Fruit fly (Drosophila melanogaster): ENCODE data around the gene Rab1.

Gene Rab1

DNA sequence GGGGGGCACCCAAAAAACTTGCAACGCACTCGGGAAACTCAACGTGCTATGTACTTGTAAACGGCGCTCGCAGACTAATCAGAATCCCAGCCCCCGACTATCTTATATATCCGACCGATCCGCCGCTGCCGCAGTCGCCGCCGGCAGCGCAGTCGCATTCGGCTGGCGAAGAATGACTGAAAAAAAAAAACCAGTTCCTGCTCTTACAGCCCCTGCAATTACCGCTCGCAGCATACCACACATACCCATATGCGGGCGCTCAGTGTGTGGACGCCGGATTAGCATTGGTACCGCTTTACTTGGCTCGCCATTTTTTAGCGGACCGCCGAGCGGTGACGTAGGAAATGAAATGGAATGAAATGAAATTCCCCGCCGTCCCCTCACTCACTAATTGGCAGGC lies 31.8 kb downstream of the Rab1 start, which contains the start of gene e:
Gene e (minus strand): TSS at position 79 of the 400 bp plus-strand sequence.
- 0 out of 4 replicates have a peak, but pooled peaks have one; percentile 52 for TF ChIP-seq chinmo (GFP tag; IDR thresholded peaks at IDR 0.05; ENCODE audit: partially characterized antibody)
- TF ChIP-seq Ets65A (GFP tag) = peak; percentile 83
- no peak for TF ChIP-seq Sin3A (optimal IDR thresholded peaks at IDR 0.05)
- TF ChIP-seq Neu2 (GFP tag; optimal IDR thresholded peaks at IDR 0.05; ENCODE audit: borderline replicate concordance) = peak; percentile 72
- TF ChIP-seq Adf1 (GFP tag; IDR thresholded peaks at IDR 0.05) = peak; percentile 64
- no peak for TF ChIP-seq Optix (GFP tag; IDR thresholded peaks at IDR 0.05)
- no peak for TF ChIP-seq CG34422 (GFP tag; IDR thresholded peaks at IDR 0.05)
- TF ChIP-seq cg (GFP tag; optimal IDR thresholded peaks at IDR 0.05) = no peak
- TF ChIP-seq sob (GFP tag; IDR thresholded peaks at IDR 0.05) = 0 out of 2 replicates have a peak, but pooled peaks have one; percentile 14
- TF ChIP-seq H15 (GFP tag; IDR thresholded peaks at IDR 0.05) = no peak
- TF ChIP-seq sd (tag; optimal IDR thresholded peaks at IDR 0.05) = peak; percentile 21
- no peak for TF ChIP-seq Abd-B (GFP tag; optimal IDR thresholded peaks at IDR 0.05)
- no peak for TF ChIP-seq nau (GFP tag; optimal IDR thresholded peaks at IDR 0.05)
- no peak for TF ChIP-seq B-H1 (GFP tag; IDR thresholded peaks at IDR 0.05)
- TF ChIP-seq gcm (GFP tag; optimal IDR thresholded peaks at IDR 0.05) = peak; percentile 72
- no peak for TF ChIP-seq br (optimal IDR thresholded peaks at IDR 0.05)
- TF ChIP-seq CG42726 (GFP tag; IDR thresholded peaks at IDR 0.05; ENCODE audit: partially characterized antibody) = no peak
- peak; percentile 8; the same call in 1 of the 3 replicates for TF ChIP-seq z (GFP tag; IDR thresholded peaks at IDR 0.05)
- no peak for TF ChIP-seq Lpt (GFP tag; optimal IDR thresholded peaks at IDR 0.05)
- no peak for TF ChIP-seq CG10565 (GFP tag; optimal IDR thresholded peaks at IDR 0.05)

DNA sequence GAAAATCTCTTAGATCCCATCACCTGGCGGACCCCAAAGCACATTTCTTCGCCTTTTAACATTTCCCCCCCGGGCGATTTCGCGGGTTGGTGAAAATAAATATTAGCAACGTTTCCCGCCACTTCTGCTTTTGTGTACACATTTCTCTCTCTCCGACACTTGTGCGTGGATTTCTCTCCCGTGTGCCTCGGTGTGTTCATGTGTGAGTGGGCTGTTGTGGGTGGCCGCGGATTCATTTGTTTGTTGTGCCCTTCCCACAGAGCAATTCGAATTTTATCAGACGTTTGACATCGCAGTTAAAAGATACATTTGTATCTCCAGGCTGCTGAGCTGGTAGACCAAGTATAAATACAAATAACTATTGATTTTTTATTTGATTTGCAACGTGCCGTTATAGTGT lies 44.6 kb downstream of the Rab1 start:
- no peak for TF ChIP-seq pho (GFP tag; optimal IDR thresholded peaks at IDR 0.05)
- no peak for TF ChIP-seq sna (GFP tag; IDR thresholded peaks at IDR 0.05; ENCODE audit: partially characterized antibody)
- TF ChIP-seq Hmr (GFP tag; optimal IDR thresholded peaks at IDR 0.05) = peak; percentile 27
- TF ChIP-seq Sry-β (GFP tag; optimal IDR thresholded peaks at IDR 0.05) = no peak
- peak; percentile 60 for TF ChIP-seq Dp (GFP tag; optimal IDR thresholded peaks at IDR 0.05)
- peak; percentile 38; the same call in 2 of the 3 replicates for TF ChIP-seq zfh1 (GFP tag; IDR thresholded peaks at IDR 0.05)
- no peak for TF ChIP-seq CG17802 (tag; optimal IDR thresholded peaks at IDR 0.05)
- TF ChIP-seq CG13287 (GFP tag; IDR thresholded peaks at IDR 0.05; ENCODE audit: partially characterized antibody) = peak; percentile 6; the same call in 1 of the 2 replicates
- TF ChIP-seq stc (GFP tag; IDR thresholded peaks at IDR 0.05) = 0 out of 2 replicates have a peak, but pooled peaks have one; percentile 22
- no peak for TF ChIP-seq Usf (GFP tag; optimal IDR thresholded peaks at IDR 0.05)
- peak; percentile 51 for TF ChIP-seq CG2120 (GFP tag; optimal IDR thresholded peaks at IDR 0.05)
- peak; percentile 53; the same call in 1 of the 4 replicates for TF ChIP-seq chinmo (GFP tag; IDR thresholded peaks at IDR 0.05; ENCODE audit: partially characterized antibody)
- TF ChIP-seq al (GFP tag; IDR thresholded peaks at IDR 0.05) = no peak
- 0 out of 2 replicates have a peak, but pooled peaks have one; percentile 6 for TF ChIP-seq CG6689 (GFP tag; IDR thresholded peaks at IDR 0.05)
- TF ChIP-seq kah (GFP tag; optimal IDR thresholded peaks at IDR 0.05) = peak; percentile 38
- no peak for TF ChIP-seq CG3995 (GFP tag; optimal IDR thresholded peaks at IDR 0.05)
- peak; percentile 26 for TF ChIP-seq CG13424 (tag; optimal IDR thresholded peaks at IDR 0.05)
- TF ChIP-seq CG3838 (GFP tag; optimal IDR thresholded peaks at IDR 0.05) = no peak
- TF ChIP-seq dpn (GFP tag; optimal IDR thresholded peaks at IDR 0.05) = peak in 1 of 2 experiments; percentile 24
- peak; percentile 83 for TF ChIP-seq Med (GFP tag)
- no peak for TF ChIP-seq pan (optimal IDR thresholded peaks at IDR 0.05)
- peak in 1 of 2 experiments; percentile 51 for TF ChIP-seq pan (GFP tag; optimal IDR thresholded peaks at IDR 0.05 in 1 of 2, IDR thresholded peaks at IDR 0.05 in 1 of 2)
- 0 out of 2 replicates have a peak, but pooled peaks have one; percentile 23 for TF ChIP-seq Ptx1 (GFP tag; IDR thresholded peaks at IDR 0.05)
- TF ChIP-seq D19A (tag; optimal IDR thresholded peaks at IDR 0.05) = peak; percentile 42
- TF ChIP-seq B-H1 (GFP tag; IDR thresholded peaks at IDR 0.05) = peak; percentile 48; the same call in 2 of the 3 replicates
- peak; percentile 71; the same call in 1 of the 2 replicates for TF ChIP-seq E2f1 (GFP tag; IDR thresholded peaks at IDR 0.05)
- peak; percentile 0 for TF ChIP-seq CG15514 (GFP tag; optimal IDR thresholded peaks at IDR 0.05)
- TF ChIP-seq Xrp1 (GFP tag; IDR thresholded peaks at IDR 0.05) = peak; percentile 47; the same call in 1 of the 2 replicates
- peak; percentile 22 for TF ChIP-seq NfI (GFP tag; optimal IDR thresholded peaks at IDR 0.05)
- TF ChIP-seq MTF-1 (GFP tag; optimal IDR thresholded peaks at IDR 0.05; ENCODE audit: borderline replicate concordance) = no peak
- TF ChIP-seq Camta (GFP tag; optimal IDR thresholded peaks at IDR 0.05) = no peak
- TF ChIP-seq ranshi (GFP tag; IDR thresholded peaks at IDR 0.05) = 0 out of 2 replicates have a peak, but pooled peaks have one; percentile 15

Data from whole organism, embryonic.